Worm (Caenorhabditis elegans) whole organism, L4 larva: ENCODE results near the gene csp-2.

Experiments
- F10B5.3 ChIP-seq: sonication (generic microtip); optimal IDR thresholded peaks from 2 replicates; lab custom pipeline; 2016; ENCODE audit warnings: mild to moderate bottlenecking, missing genetic modification characterization, missing compliant biosample characterization
- F49E8.2 ChIP-seq: sonication (generic microtip); optimal IDR thresholded peaks from 2 replicates; lab custom pipeline; 2016; ENCODE audit warnings: missing compliant biosample characterization, mild to moderate bottlenecking, missing genetic modification characterization, borderline replicate concordance
- R02D3.7 ChIP-seq: fragments of 150-350 bp; sonication (generic microtip); optimal IDR thresholded peaks from 3 replicates; lab custom pipeline; 2014; ENCODE audit warnings: missing biosample characterization, missing genetic modification characterization
- T20F7.1 ChIP-seq: fragments of 200-800 bp; sonication (Bioruptor generic); optimal IDR thresholded peaks from 2 replicates; lab custom pipeline; 2018; ENCODE audit warnings: mild to moderate bottlenecking, missing genetic modification characterization, missing compliant biosample characterization
- T26A8.4 ChIP-seq: fragments of 200-800 bp; sonication (Bioruptor generic); IDR thresholded peaks from 2 replicates; pipeline ENCODE4 v1.3.6; 2022; ENCODE audit warnings: missing genetic modification characterization, missing compliant biosample characterization
- Y5F2A.4 ChIP-seq: fragments of 200-800 bp; sonication (Bioruptor generic); optimal IDR thresholded peaks from 2 replicates; lab custom pipeline; 2018; ENCODE audit warnings: mild to moderate bottlenecking, missing genetic modification characterization, missing compliant biosample characterization
- ZK337.2 ChIP-seq: fragments of 200-800 bp; sonication (Bioruptor generic); IDR thresholded peaks from 2 replicates; pipeline ENCODE4 v1.3.6; 2022; ENCODE audit warnings: missing genetic modification reagents, missing genetic modification characterization, missing compliant biosample characterization
- aha-1 ChIP-seq: fragments of 150-350 bp; peaks from one replicate; lab custom pipeline; 2014; ENCODE audit warnings: missing biosample characterization, missing genetic modification characterization
- ceh-28 ChIP-seq: fragments of 150-350 bp; optimal IDR thresholded peaks from 2 replicates; lab custom pipeline; 2014; ENCODE audit warnings: missing biosample characterization, missing genetic modification reagents, missing genetic modification characterization
- ceh-44 ChIP-seq: fragments of 200-800 bp; sonication (Bioruptor generic); IDR thresholded peaks from 2 replicates; pipeline ENCODE4 v1.3.6; 2022; ENCODE audit warnings: missing genetic modification reagents, missing genetic modification characterization, missing compliant biosample characterization
- ces-1 ChIP-seq: fragments of 150-350 bp; sonication (generic microtip); optimal IDR thresholded peaks from 4 replicates; lab custom pipeline; 2014; ENCODE audit warnings: missing biosample characterization, missing genetic modification reagents, missing genetic modification characterization
- cey-2 ChIP-seq: sonication (generic microtip); optimal IDR thresholded peaks from 3 replicates; lab custom pipeline; 2017; ENCODE audit warnings: missing genetic modification characterization, mild to moderate bottlenecking, missing compliant biosample characterization, antibody characterized with exemption, borderline replicate concordance; ENCODE audit not compliant: insufficient read depth
- daf-12 ChIP-seq: fragments of 150-350 bp; optimal IDR thresholded peaks from 2 replicates; lab custom pipeline; 2014; ENCODE audit warnings: missing biosample characterization, missing genetic modification reagents, missing genetic modification characterization
- daf-16 ChIP-seq, 3 experiments: sonication (generic microtip); optimal IDR thresholded peaks; 2 replicates each; lab custom pipeline; 2016 to 2017; ENCODE audit warnings: missing genetic modification characterization in 3 of 3, missing genetic modification reagents in 3 of 3, mild to moderate bottlenecking in 2 of 3, missing compliant biosample characterization in 2 of 3, missing biosample characterization in 1 of 3, moderate library complexity in 1 of 3
- dmd-8 ChIP-seq: fragments of 200-800 bp; sonication (Bioruptor generic); IDR thresholded peaks from 2 replicates; pipeline ENCODE4 v1.3.6; 2022; ENCODE audit warnings: missing genetic modification characterization, missing compliant biosample characterization
- duxl-1 ChIP-seq: sonication (generic microtip); optimal IDR thresholded peaks from 2 replicates; lab custom pipeline; 2016; ENCODE audit warnings: mild to moderate bottlenecking, missing genetic modification characterization, moderate library complexity, missing compliant biosample characterization; ENCODE audit not compliant: poor library complexity
- dve-1 ChIP-seq: sonication (generic microtip); optimal IDR thresholded peaks from 2 replicates; lab custom pipeline; 2017; ENCODE audit warnings: antibody characterized with exemption, mild to moderate bottlenecking, missing genetic modification characterization, missing compliant biosample characterization; ENCODE audit not compliant: insufficient read depth
- egl-43 ChIP-seq: fragments of 200-800 bp; sonication (Bioruptor generic); IDR thresholded peaks from 2 replicates; pipeline ENCODE4 v1.3.6; 2022; ENCODE audit warnings: missing genetic modification reagents, missing genetic modification characterization, missing compliant biosample characterization
- hif-1 ChIP-seq, 2 experiments: sonication (generic microtip); optimal IDR thresholded peaks; 2 replicates each; lab custom pipeline; 2016 to 2017; ENCODE audit warnings: missing compliant biosample characterization in 2 of 2, missing genetic modification characterization in 2 of 2, missing genetic modification reagents in 2 of 2, missing genotype in 2 of 2, mild to moderate bottlenecking in 1 of 2
- hlh-30 ChIP-seq: sonication (generic microtip); optimal IDR thresholded peaks from 2 replicates; lab custom pipeline; 2017; ENCODE audit warnings: antibody characterized with exemption, mild to moderate bottlenecking, missing genetic modification characterization, missing compliant biosample characterization; ENCODE audit not compliant: insufficient read depth
- jun-1 ChIP-seq: fragments of 150-350 bp; optimal IDR thresholded peaks from 2 replicates; lab custom pipeline; 2014; ENCODE audit warnings: missing biosample characterization, missing genetic modification reagents, missing genetic modification characterization
- lir-3 ChIP-seq: sonication (generic microtip); optimal IDR thresholded peaks from 2 replicates; lab custom pipeline; 2016; ENCODE audit warnings: mild to moderate bottlenecking, missing genetic modification characterization, missing compliant biosample characterization
- lsy-2 ChIP-seq, 2 experiments: fragments of 150-350 bp in 1 of 2; sonication (generic microtip) in 1 of 2; optimal IDR thresholded peaks; 2 replicates each; lab custom pipeline; 2014 to 2017; ENCODE audit warnings: missing biosample characterization in 2 of 2, missing genetic modification characterization in 2 of 2
- madf-9 ChIP-seq: fragments of 200-800 bp; sonication (Bioruptor generic); conservative IDR thresholded peaks from 2 replicates; pipeline ENCODE4 v1.3.6; 2022; ENCODE audit warnings: missing genetic modification reagents, missing genetic modification characterization, missing compliant biosample characterization
- mdt-29 ChIP-seq: fragments of 200-800 bp; sonication (Bioruptor generic); IDR thresholded peaks from 2 replicates; pipeline ENCODE4 v1.3.6; 2022; ENCODE audit warnings: missing genetic modification reagents, missing genetic modification characterization, missing compliant biosample characterization
- mep-1 ChIP-seq: fragments of 150-350 bp; sonication (generic microtip); optimal IDR thresholded peaks from 3 replicates; lab custom pipeline; 2014; ENCODE audit warnings: missing biosample characterization, missing genetic modification characterization
- mxl-3 ChIP-seq: fragments of 200-800 bp; sonication (Bioruptor generic); optimal IDR thresholded peaks from 2 replicates; lab custom pipeline; 2018; ENCODE audit warnings: mild to moderate bottlenecking, missing genetic modification characterization, missing compliant biosample characterization
- nhr-10 ChIP-seq: fragments of 150-350 bp; optimal IDR thresholded peaks from 2 replicates; lab custom pipeline; 2014; ENCODE audit warnings: missing biosample characterization, missing genetic modification characterization
- nhr-102 ChIP-seq: sonication (generic microtip); optimal IDR thresholded peaks from 2 replicates; lab custom pipeline; 2016; ENCODE audit warnings: mild to moderate bottlenecking, missing genetic modification characterization, moderate library complexity, missing compliant biosample characterization
- nhr-11 ChIP-seq: fragments of 150-350 bp; optimal IDR thresholded peaks from 2 replicates; lab custom pipeline; 2014; ENCODE audit warnings: missing biosample characterization, missing genetic modification characterization
- nhr-25 ChIP-seq: sonication (generic microtip); optimal IDR thresholded peaks from 2 replicates; lab custom pipeline; 2017; ENCODE audit warnings: missing genetic modification characterization, mild to moderate bottlenecking, missing compliant biosample characterization, antibody characterized with exemption, moderate library complexity, borderline replicate concordance; ENCODE audit not compliant: insufficient read depth
- nhr-42 ChIP-seq: fragments of 200-800 bp; sonication (Bioruptor generic); IDR thresholded peaks from 2 replicates; pipeline ENCODE4 v1.3.6; 2022; ENCODE audit warnings: missing genetic modification characterization, missing compliant biosample characterization
- nhr-76 ChIP-seq: fragments of 150-350 bp; optimal IDR thresholded peaks from 2 replicates; lab custom pipeline; 2014; ENCODE audit warnings: missing biosample characterization, missing genetic modification characterization
- pha-4 ChIP-seq, 2 experiments: fragments of 150-350 bp in 1 of 2; fragments of 200-800 bp in 1 of 2; sonication (Bioruptor generic) in 1 of 2; IDR thresholded peaks in 1 of 2; optimal IDR thresholded peaks in 1 of 2; 2 replicates each; pipeline versions ENCODE4 v1.3.6 to Lab custom; 2014 to 2022; ENCODE audit warnings: missing genetic modification characterization in 2 of 2, missing genetic modification reagents in 2 of 2, missing biosample characterization in 1 of 2, missing compliant biosample characterization in 1 of 2
- php-3 ChIP-seq: fragments of 200-800 bp; sonication (Bioruptor generic); IDR thresholded peaks from 2 replicates; pipeline ENCODE4 v1.3.6; 2022; ENCODE audit warnings: missing genetic modification reagents, missing genetic modification characterization, missing compliant biosample characterization
- pqm-1 ChIP-seq: sonication (generic microtip); optimal IDR thresholded peaks from 2 replicates; lab custom pipeline; 2017; ENCODE audit warnings: missing biosample characterization, missing genetic modification characterization
- rbr-2 ChIP-seq: sonication (generic microtip); optimal IDR thresholded peaks from 2 replicates; lab custom pipeline; 2016; ENCODE audit warnings: missing genotype, missing genetic modification characterization, missing compliant biosample characterization
- set-16 ChIP-seq: fragments of 200-800 bp; sonication (Bioruptor generic); IDR thresholded peaks from 2 replicates; pipeline ENCODE4 v1.3.6; 2022; ENCODE audit warnings: missing genetic modification reagents, missing genetic modification characterization, missing compliant biosample characterization
- skn-1 ChIP-seq: fragments of 150-350 bp; optimal IDR thresholded peaks from 2 replicates; lab custom pipeline; 2014; ENCODE audit warnings: missing biosample characterization, missing genetic modification characterization
- snpc-1.2 ChIP-seq: fragments of 200-800 bp; sonication (Bioruptor generic); IDR thresholded peaks from 2 replicates; pipeline ENCODE4 v1.3.6; 2022; ENCODE audit warnings: missing genetic modification reagents, missing genetic modification characterization, missing compliant biosample characterization
- spr-1 ChIP-seq: sonication (generic microtip); optimal IDR thresholded peaks from 2 replicates; lab custom pipeline; 2016; ENCODE audit warnings: mild to moderate bottlenecking, missing genetic modification characterization, missing compliant biosample characterization
- unc-62 ChIP-seq, 3 experiments: fragments of 150-350 bp in 1 of 3; sonication (generic microtip); optimal IDR thresholded peaks in 2 of 3; peaks in 1 of 3; 1 replicate in 1 of 3; 2 replicates in 2 of 3; lab custom pipeline; 2014 to 2017; ENCODE audit warnings: missing biosample characterization in 3 of 3, missing genetic modification characterization in 3 of 3, missing genetic modification reagents in 3 of 3, missing genotype in 1 of 3
- vab-7 ChIP-seq: fragments of 200-800 bp; sonication (Bioruptor generic); IDR thresholded peaks from 2 replicates; pipeline ENCODE4 v1.3.6; 2022; ENCODE audit warnings: missing genetic modification reagents, missing genetic modification characterization, missing compliant biosample characterization
- zfp-2 ChIP-seq: sonication (generic microtip); optimal IDR thresholded peaks from 2 replicates; lab custom pipeline; 2016; ENCODE audit warnings: mild to moderate bottlenecking, missing genetic modification characterization, missing compliant biosample characterization
- zfp-3 ChIP-seq: fragments of 200-800 bp; sonication (Bioruptor generic); conservative IDR thresholded peaks from 2 replicates; pipeline ENCODE4 v1.3.6; 2022; ENCODE audit warnings: missing genetic modification reagents, missing genetic modification characterization, missing compliant biosample characterization
- zip-11 ChIP-seq: fragments of 200-800 bp; sonication (Bioruptor generic); IDR thresholded peaks from 2 replicates; pipeline ENCODE4 v1.3.6; 2022; ENCODE audit warnings: missing genetic modification characterization, missing compliant biosample characterization
- zip-2 ChIP-seq: fragments of 150-350 bp; optimal IDR thresholded peaks from 2 replicates; lab custom pipeline; 2014; ENCODE audit warnings: missing biosample characterization, missing genetic modification characterization
- ztf-11 ChIP-seq: fragments of 150-350 bp; optimal IDR thresholded peaks from 2 replicates; lab custom pipeline; 2014; ENCODE audit warnings: missing biosample characterization, missing genetic modification characterization

Gene csp-2

DNA sequence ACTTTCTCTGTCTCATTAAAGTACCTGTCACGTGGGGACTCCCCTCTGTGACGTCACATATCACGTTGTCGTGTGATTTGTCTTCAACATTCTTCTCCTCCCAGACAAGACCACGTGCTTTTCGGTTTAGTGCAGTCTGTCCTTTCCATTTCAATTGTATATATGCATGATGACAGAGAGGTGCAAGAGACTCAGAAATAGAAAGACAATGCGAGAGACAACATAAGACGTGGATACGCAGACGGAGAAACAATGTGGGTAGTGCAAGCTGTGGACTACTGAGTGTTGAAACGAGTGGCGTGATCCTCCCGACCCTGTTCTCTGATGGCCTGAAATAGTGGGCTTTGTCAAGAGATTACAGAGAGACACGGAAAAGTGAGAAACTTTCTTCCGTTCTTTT lies 29.2 kb downstream of the csp-2 start:
- TF ChIP-seq daf-12 = no peak
- TF ChIP-seq egl-43 (GFP tag; lab: Robert Waterston, UW) = peak; percentile 76
- peak; percentile 84 for TF ChIP-seq nhr-25 (tag; lab: Kevin White, UChicago)
- TF ChIP-seq daf-16 (GFP tag; optimal IDR thresholded peaks at IDR 0.05; lab: Kevin White, UChicago) = peak; percentile 62 to 79
- peak; percentile 89 for TF ChIP-seq daf-16 (tag; optimal IDR thresholded peaks at IDR 0.05; lab: Kevin White, UChicago)
- TF ChIP-seq pqm-1 (tag; lab: Kevin White, UChicago) = peak; percentile 67
- TF ChIP-seq php-3 (GFP tag; lab: Robert Waterston, UW) = peak; percentile 90
- peak; percentile 95 for TF ChIP-seq mep-1 (tag; lab: Kevin White, UChicago)
- TF ChIP-seq madf-9 (GFP tag; lab: Robert Waterston, UW) = 0 out of 2 replicates have a peak, but pooled peaks have one; percentile 44
- peak; percentile 100 for TF ChIP-seq hlh-30 (tag; lab: Kevin White, UChicago)
- TF ChIP-seq nhr-11 (tag; lab: Kevin White, UChicago) = peak; percentile 84
- peak; percentile 76 for TF ChIP-seq duxl-1 (tag; lab: Kevin White, UChicago)
- TF ChIP-seq lsy-2 (tag; optimal IDR thresholded peaks at IDR 0.05; lab: Kevin White, UChicago) = peak; percentile 78 to 95
- no peak; the same call in 1 of the 2 replicates for TF ChIP-seq ZK337.2 (GFP tag; lab: Robert Waterston, UW)
- TF ChIP-seq snpc-1.2 = 0 out of 2 replicates have a peak, but pooled peaks have one; percentile 38
- TF ChIP-seq skn-1 (tag; lab: Kevin White, UChicago) = peak; percentile 46
- TF ChIP-seq nhr-102 (tag; lab: Kevin White, UChicago) = peak; percentile 96
- TF ChIP-seq dve-1 (tag; lab: Kevin White, UChicago) = peak; percentile 99
- TF ChIP-seq jun-1 (tag; lab: Kevin White, UChicago) = peak; percentile 47
- no peak for TF ChIP-seq F10B5.3 (tag; lab: Kevin White, UChicago)
- no peak for TF ChIP-seq lir-3 (tag; lab: Kevin White, UChicago)
- TF ChIP-seq ceh-44 (GFP tag; lab: Robert Waterston, UW) = no peak
- TF ChIP-seq R02D3.7 (tag; lab: Kevin White, UChicago) = no peak
- TF ChIP-seq spr-1 = peak; percentile 84
- TF ChIP-seq nhr-76 (tag; lab: Kevin White, UChicago) = no peak
- TF ChIP-seq zfp-2 (tag; lab: Kevin White, UChicago) = peak; percentile 82
- TF ChIP-seq T20F7.1 = peak; percentile 88
- no peak for TF ChIP-seq dmd-8
- peak; percentile 74 for TF ChIP-seq cey-2
- peak; percentile 38 for TF ChIP-seq nhr-10 (tag; lab: Kevin White, UChicago)
- TF ChIP-seq Y5F2A.4 (GFP tag; lab: Kevin White, UChicago) = no peak
- TF ChIP-seq ztf-11 = no peak
- peak; percentile 80; the same call in 1 of the 2 replicates for TF ChIP-seq nhr-42 (GFP tag; lab: Robert Waterston, UW)
- peak; percentile 99 for TF ChIP-seq aha-1 (tag; lab: Kevin White, UChicago)
- TF ChIP-seq F49E8.2 (tag; lab: Kevin White, UChicago) = no peak
- TF ChIP-seq mxl-3 (GFP tag; lab: Kevin White, UChicago) = peak; percentile 99
- TF ChIP-seq T26A8.4 (GFP tag; lab: Robert Waterston, UW) = peak; percentile 89
- TF ChIP-seq ceh-28 (tag; lab: Kevin White, UChicago) = no peak
- TF ChIP-seq rbr-2 = peak; percentile 75
- TF ChIP-seq hif-1 (tag; optimal IDR thresholded peaks at IDR 0.05; lab: Kevin White, UChicago) = peak; percentile 81 to 95
- peak in 1 of 2 experiments; percentile 100 for TF ChIP-seq unc-62 (GFP tag; optimal IDR thresholded peaks at IDR 0.05 in 1 of 2; lab: Kevin White, UChicago)
- TF ChIP-seq unc-62 (tag; optimal IDR thresholded peaks at IDR 0.05; lab: Kevin White, UChicago) = peak; percentile 56
- TF ChIP-seq zip-11 (GFP tag; lab: Robert Waterston, UW) = no peak
- peak; percentile 59 for TF ChIP-seq set-16 (GFP tag; lab: Robert Waterston, UW)
- no peak for TF ChIP-seq ces-1
- TF ChIP-seq zfp-3 (GFP tag; lab: Robert Waterston, UW) = peak; percentile 83; the same call in 1 of the 2 replicates
- peak; percentile 52; the same call in 1 of the 2 replicates for TF ChIP-seq vab-7 (GFP tag; lab: Robert Waterston, UW)
- peak; percentile 95 for TF ChIP-seq mdt-29 (GFP tag; lab: Robert Waterston, UW)
- TF ChIP-seq zip-2 (tag; lab: Kevin White, UChicago) = peak; percentile 40
- TF ChIP-seq pha-4 (GFP tag; IDR thresholded peaks at IDR 0.05; lab: Robert Waterston, UW) = peak; percentile 77; the same call in 1 of the 2 replicates
- no peak for TF ChIP-seq pha-4 (tag; optimal IDR thresholded peaks at IDR 0.05; lab: Kevin White, UChicago)
